Fruit fly (Drosophila melanogaster) whole organism, prepupa: Measurements from ENCODE around the gene Fit2.

ENCODE experiments used
- Blimp-1 ChIP-seq: fragments of 200-800 bp; sonication (Bioruptor generic); optimal IDR thresholded peaks from 3 replicates; lab custom pipeline; 2017; ENCODE audit warnings: missing biosample characterization, missing genetic modification characterization, mild to moderate bottlenecking, moderate library complexity, missing genetic modification reagents
- CG6854 ChIP-seq: fragments of 200-800 bp; sonication (Bioruptor generic); optimal IDR thresholded peaks from 2 replicates; lab custom pipeline; 2017; ENCODE audit warnings: missing biosample characterization, mild to moderate bottlenecking, missing genetic modification characterization
- CG8632 ChIP-seq: fragments of 200-800 bp; sonication (Bioruptor generic); optimal IDR thresholded peaks from 3 replicates; lab custom pipeline; 2016; ENCODE audit warnings: missing biosample characterization, missing genetic modification characterization
- Gug ChIP-seq: fragments of 200-800 bp; sonication (Bioruptor generic); IDR thresholded peaks from 2 replicates; pipeline ENCODE4 v1.3.6; 2022; ENCODE audit warnings: missing biosample characterization, missing genetic modification characterization
- Smox ChIP-seq: fragments of 200-800 bp; sonication (Bioruptor generic); optimal IDR thresholded peaks from 3 replicates; lab custom pipeline; 2016; ENCODE audit warnings: missing biosample characterization, missing genetic modification characterization
- Sox102F ChIP-seq: fragments of 200-800 bp; sonication (Bioruptor generic); optimal IDR thresholded peaks from 2 replicates; lab custom pipeline; 2016; ENCODE audit warnings: missing biosample characterization, mild to moderate bottlenecking, missing genetic modification characterization
- esn ChIP-seq: fragments of 200-800 bp; sonication (Bioruptor generic); optimal IDR thresholded peaks from 2 replicates; lab custom pipeline; 2016; ENCODE audit warnings: missing biosample characterization, mild to moderate bottlenecking, missing genetic modification characterization, moderate library complexity
- fd59A ChIP-seq: fragments of 200-800 bp; sonication (Bioruptor generic); optimal IDR thresholded peaks from 2 replicates; lab custom pipeline; 2017; ENCODE audit warnings: missing biosample characterization, mild to moderate bottlenecking, missing genetic modification characterization, missing genetic modification reagents
- net ChIP-seq: fragments of 200-800 bp; sonication (Bioruptor generic); optimal IDR thresholded peaks from 3 replicates; lab custom pipeline; 2016; ENCODE audit warnings: missing biosample characterization, missing genetic modification characterization

DNA sequence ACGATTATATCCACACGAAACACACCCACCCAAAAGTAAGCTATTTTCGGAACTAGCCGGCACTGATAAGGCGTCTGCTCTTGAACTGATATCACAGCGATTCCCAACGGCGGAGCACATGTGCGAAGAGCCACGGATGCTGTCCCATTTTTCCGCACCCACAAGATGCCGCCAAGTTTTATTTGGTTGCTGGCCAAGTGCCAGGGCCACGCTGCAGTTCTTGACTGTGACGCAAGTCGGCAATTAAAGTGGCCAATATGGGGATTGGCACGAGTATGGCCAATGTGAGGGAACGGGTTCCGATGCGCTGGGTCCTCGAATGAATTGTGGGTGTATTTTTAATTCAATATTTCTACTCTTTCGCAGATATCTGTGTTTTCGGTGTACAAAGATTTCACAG is 29.8 kb downstream of the Fit2 start:
- no peak for TF ChIP-seq fd59A (GFP tag; lab: Kevin White, UChicago)
- TF ChIP-seq CG8632 (GFP tag; lab: Kevin White, UChicago): no peak
- TF ChIP-seq Blimp-1 (GFP tag; lab: Kevin White, UChicago): no peak
- no peak for TF ChIP-seq net (GFP tag; lab: Kevin White, UChicago)
- no peak for TF ChIP-seq Smox
- TF ChIP-seq Sox102F (GFP tag; lab: Kevin White, UChicago): no peak
- TF ChIP-seq CG6854: no peak
- no peak for TF ChIP-seq Gug (GFP tag; lab: Robert Waterston, UW)
- no peak for TF ChIP-seq esn (GFP tag; lab: Kevin White, UChicago)
